Fruit fly (Drosophila melanogaster) whole organism, adult: ENCODE results near the gene CG9458.

Experiments used
- CG11617 ChIP-seq: fragments of 200-800 bp; sonication (Bioruptor generic); optimal IDR thresholded peaks from 2 replicates; lab custom pipeline; 2017; ENCODE audit warnings: mild to moderate bottlenecking, missing biosample characterization, missing genetic modification reagents, missing genetic modification characterization
- CG12768 ChIP-seq: fragments of 200-800 bp; sonication (Bioruptor generic); optimal IDR thresholded peaks from 2 replicates; lab custom pipeline; 2017; ENCODE audit warnings: missing biosample characterization, missing genetic modification characterization, mild to moderate bottlenecking, moderate library complexity, missing genetic modification reagents
- CG14711 ChIP-seq: fragments of 200-800 bp; sonication (Bioruptor generic); optimal IDR thresholded peaks from 2 replicates; lab custom pipeline; 2018; ENCODE audit warnings: missing biosample characterization, mild to moderate bottlenecking, missing genetic modification characterization, moderate library complexity
- CG1620 ChIP-seq: fragments of 200-800 bp; sonication (Bioruptor generic); optimal IDR thresholded peaks from 2 replicates; lab custom pipeline; 2016; ENCODE audit warnings: missing biosample characterization, missing genetic modification characterization
- CG33017 ChIP-seq: fragments of 200-800 bp; sonication (Bioruptor generic); optimal IDR thresholded peaks from 2 replicates; lab custom pipeline; 2018; ENCODE audit warnings: missing biosample characterization, mild to moderate bottlenecking, missing genetic modification characterization, moderate library complexity
- CG5204 ChIP-seq: fragments of 200-800 bp; sonication (Bioruptor generic); optimal IDR thresholded peaks from 2 replicates; lab custom pipeline; 2016; ENCODE audit warnings: missing biosample characterization, missing genetic modification characterization
- CG7045 ChIP-seq: fragments of 200-800 bp; sonication (Bioruptor generic); optimal IDR thresholded peaks from 2 replicates; lab custom pipeline; 2017; ENCODE audit warnings: missing biosample characterization, mild to moderate bottlenecking, missing genetic modification characterization
- CG7101 ChIP-seq: fragments of 200-800 bp; sonication (Bioruptor generic); optimal IDR thresholded peaks from 2 replicates; lab custom pipeline; 2018; ENCODE audit warnings: missing biosample characterization, mild to moderate bottlenecking, missing genetic modification characterization, moderate library complexity
- Clk ChIP-seq: fragments of 200-800 bp; sonication (Bioruptor generic); optimal IDR thresholded peaks from 2 replicates; lab custom pipeline; 2017; ENCODE audit warnings: missing biosample characterization, missing genetic modification characterization
- Crg-1 ChIP-seq: fragments of 200-800 bp; sonication (Bioruptor generic); optimal IDR thresholded peaks from 2 replicates; lab custom pipeline; 2016; ENCODE audit warnings: missing biosample characterization, missing genetic modification characterization
- Hr96 ChIP-seq: fragments of 200-800 bp; sonication (Bioruptor generic); optimal IDR thresholded peaks from 2 replicates; lab custom pipeline; 2016; ENCODE audit warnings: missing biosample characterization, missing genetic modification characterization
- Mnt ChIP-seq: fragments of 200-800 bp; sonication (Bioruptor generic); optimal IDR thresholded peaks from 2 replicates; lab custom pipeline; 2016; ENCODE audit warnings: missing biosample characterization, mild to moderate bottlenecking, missing genetic modification characterization
- bab1 ChIP-seq: fragments of 200-800 bp; sonication (Bioruptor generic); optimal IDR thresholded peaks from 3 replicates; lab custom pipeline; 2019; ENCODE audit warnings: missing biosample characterization, mild to moderate bottlenecking, missing genetic modification characterization, moderate library complexity
- cic ChIP-seq: fragments of 200-800 bp; sonication (Bioruptor generic); optimal IDR thresholded peaks from 2 replicates; lab custom pipeline; 2017; ENCODE audit warnings: missing biosample characterization, mild to moderate bottlenecking, missing genetic modification characterization, moderate library complexity
- cnc ChIP-seq, 2 experiments: fragments of >200 bp; optimal IDR thresholded peaks; 2 replicates each; lab custom pipeline; 2017
- kay ChIP-seq: fragments of 200-800 bp; sonication (Bioruptor generic); peaks from one replicate; lab custom pipeline; 2016; ENCODE audit warnings: missing biosample characterization, missing genetic modification characterization, borderline replicate concordance
- ovo ChIP-seq: fragments of 200-800 bp; sonication (Bioruptor generic); optimal IDR thresholded peaks from 2 replicates; lab custom pipeline; 2016; ENCODE audit warnings: missing biosample characterization, missing genetic modification characterization
- pad ChIP-seq: fragments of 200-800 bp; sonication (Bioruptor generic); optimal IDR thresholded peaks from 3 replicates; lab custom pipeline; 2017; ENCODE audit warnings: missing biosample characterization, missing genetic modification characterization, mild to moderate bottlenecking, moderate library complexity, missing genetic modification reagents
- tj ChIP-seq: fragments of 200-800 bp; sonication (Bioruptor generic); optimal IDR thresholded peaks from 3 replicates; lab custom pipeline; 2017; ENCODE audit warnings: missing biosample characterization, mild to moderate bottlenecking, missing genetic modification characterization, moderate library complexity
- toe ChIP-seq: fragments of 200-800 bp; sonication (Bioruptor generic); optimal IDR thresholded peaks from 2 replicates; lab custom pipeline; 2016; ENCODE audit warnings: missing biosample characterization, missing genetic modification characterization

Gene CG9458

dm6 chr3R:9774147-9774546 lies 45.5 kb downstream of the CG9458 start, which contains the start of gene Whamy:
Gene Whamy, minus strand, starts transcription at chr3R:9774419.
- no peak for TF ChIP-seq bab1 (GFP tag; lab: Kevin White, UChicago)
- TF ChIP-seq CG14711 (tag; lab: Kevin White, UChicago) = no peak
- no peak for TF ChIP-seq kay (GFP tag; lab: Kevin White, UChicago)
- TF ChIP-seq pad = no peak
- peak; percentile 36 for TF ChIP-seq Mnt (GFP tag; lab: Kevin White, UChicago)
- TF ChIP-seq Crg-1 (GFP tag; lab: Kevin White, UChicago) = no peak
- TF ChIP-seq CG1620 (GFP tag; lab: Kevin White, UChicago) = no peak
- no peak for TF ChIP-seq tj (GFP tag; lab: Kevin White, UChicago)
- no peak for TF ChIP-seq CG5204 (GFP tag; lab: Kevin White, UChicago)
- no peak for TF ChIP-seq CG7101 (tag; lab: Kevin White, UChicago)
- TF ChIP-seq CG33017 (tag; lab: Kevin White, UChicago) = peak; percentile 12
- TF ChIP-seq cnc (optimal IDR thresholded peaks at IDR 0.05; lab: Kevin White, UChicago) = no peak
- peak; percentile 5 for TF ChIP-seq CG12768 (GFP tag; lab: Kevin White, UChicago)
- peak; percentile 92 for TF ChIP-seq cic (GFP tag; lab: Kevin White, UChicago)
- no peak for TF ChIP-seq Hr96 (GFP tag; lab: Kevin White, UChicago)
- TF ChIP-seq CG7045 (GFP tag; lab: Kevin White, UChicago) = no peak
- no peak for TF ChIP-seq Clk
- no peak for TF ChIP-seq ovo (GFP tag; lab: Kevin White, UChicago)
- TF ChIP-seq CG11617 = no peak
- TF ChIP-seq toe = no peak

dm6 chr3R:9771519-9771972 lies 48.1 kb downstream of the CG9458 start, which contains the start of gene CG9471:
Gene CG9471, minus strand, starts transcription at chr3R:9771542.
- TF ChIP-seq CG5204 (GFP tag; lab: Kevin White, UChicago) = peak; percentile 97
- TF ChIP-seq ovo (GFP tag; lab: Kevin White, UChicago) = peak; percentile 88
- peak; percentile 92 for TF ChIP-seq Mnt (GFP tag; lab: Kevin White, UChicago)
- peak; percentile 97 for TF ChIP-seq CG7101 (tag; lab: Kevin White, UChicago)
- peak; percentile 88 for TF ChIP-seq Crg-1 (GFP tag; lab: Kevin White, UChicago)
- peak; percentile 84 for TF ChIP-seq pad
- peak; percentile 97 for TF ChIP-seq CG12768 (GFP tag; lab: Kevin White, UChicago)
- peak; percentile 94 for TF ChIP-seq CG7045 (GFP tag; lab: Kevin White, UChicago)
- peak; percentile 96 for TF ChIP-seq toe
- peak; percentile 94 for TF ChIP-seq cic (GFP tag; lab: Kevin White, UChicago)
- TF ChIP-seq CG11617 = peak; percentile 96
- peak; percentile 95 for TF ChIP-seq CG1620 (GFP tag; lab: Kevin White, UChicago)
- TF ChIP-seq Hr96 (GFP tag; lab: Kevin White, UChicago) = peak; percentile 95
- TF ChIP-seq CG14711 (tag; lab: Kevin White, UChicago) = peak; percentile 92
- peak; percentile 98 for TF ChIP-seq bab1 (GFP tag; lab: Kevin White, UChicago)
- peak; percentile 91 for TF ChIP-seq Clk
- no peak for TF ChIP-seq cnc (optimal IDR thresholded peaks at IDR 0.05; lab: Kevin White, UChicago)
- peak; percentile 98 for TF ChIP-seq CG33017 (tag; lab: Kevin White, UChicago)
- TF ChIP-seq tj (GFP tag; lab: Kevin White, UChicago) = peak; percentile 78
- no peak for TF ChIP-seq kay (GFP tag; lab: Kevin White, UChicago)

dm6 chr3R:9770127-9770526 lies 49.5 kb downstream of the CG9458 start:
- no peak for TF ChIP-seq CG1620 (GFP tag; lab: Kevin White, UChicago)
- TF ChIP-seq Mnt (GFP tag; lab: Kevin White, UChicago) = no peak
- TF ChIP-seq ovo (GFP tag; lab: Kevin White, UChicago) = no peak
- no peak for TF ChIP-seq Hr96 (GFP tag; lab: Kevin White, UChicago)
- no peak for TF ChIP-seq CG14711 (tag; lab: Kevin White, UChicago)
- no peak for TF ChIP-seq toe
- no peak for TF ChIP-seq Clk
- TF ChIP-seq CG5204 (GFP tag; lab: Kevin White, UChicago) = no peak
- no peak for TF ChIP-seq CG7045 (GFP tag; lab: Kevin White, UChicago)
- TF ChIP-seq CG12768 (GFP tag; lab: Kevin White, UChicago) = no peak
- TF ChIP-seq cic (GFP tag; lab: Kevin White, UChicago) = no peak
- TF ChIP-seq Crg-1 (GFP tag; lab: Kevin White, UChicago) = no peak
- no peak for TF ChIP-seq tj (GFP tag; lab: Kevin White, UChicago)
- no peak for TF ChIP-seq CG11617
